Worm (Caenorhabditis elegans): ENCODE measurements around the gene B0034.4.

Gene B0034.4

ce11 chrII:5997257-5997656, 27.9 kb upstream of the B0034.4 start, which contains the start of gene ins-5:
ins-5 (plus strand) TSS chrII:5997557.
- TF ChIP-seq tlp-1 (tag; optimal IDR thresholded peaks at IDR 0.05) (no peak), nhr-71 (tag; optimal IDR thresholded peaks at IDR 0.05) (no peak), ceh-88 (GFP tag; IDR thresholded peaks at IDR 0.05) (no peak), fos-1 (tag; optimal IDR thresholded peaks at IDR 0.05) (no peak), fkh-8 (tag; optimal IDR thresholded peaks at IDR 0.05) (no peak), hlh-17 (GFP tag; optimal IDR thresholded peaks at IDR 0.05; ENCODE audit: borderline replicate concordance) (no peak), elt-3 (tag; optimal IDR thresholded peaks at IDR 0.05) (no peak), lin-13 (GFP tag; optimal IDR thresholded peaks at IDR 0.05) (no peak), Y116A8C.19 (tag; optimal IDR thresholded peaks at IDR 0.05; ENCODE audit: borderline replicate concordance) (no peak), unc-98 (GFP tag; IDR thresholded peaks at IDR 0.05) (no peak), unc-62 (GFP tag; optimal IDR thresholded peaks at IDR 0.05) (no peak), ceh-90 (tag; optimal IDR thresholded peaks at IDR 0.05) (no peak), tbx-2 (tag; optimal IDR thresholded peaks at IDR 0.05) (no peak), lsy-2 (tag; optimal IDR thresholded peaks at IDR 0.05) (no peak)

- TF ChIP-seq elt-3 (tag; optimal IDR thresholded peaks at IDR 0.05) (no peak), alr-1 (tag; optimal IDR thresholded peaks at IDR 0.05; ENCODE audit: borderline replicate concordance) (no peak), nhr-11 (tag; optimal IDR thresholded peaks at IDR 0.05) (no peak), pag-3 (tag; optimal IDR thresholded peaks at IDR 0.05; ENCODE audit: borderline replicate concordance, insufficient read depth) (no peak), hlh-17 (GFP tag; optimal IDR thresholded peaks at IDR 0.05; ENCODE audit: borderline replicate concordance) (no peak), egl-13 (tag; optimal IDR thresholded peaks at IDR 0.05) (no peak), irx-1 (tag; optimal IDR thresholded peaks at IDR 0.05) (no peak), fos-1 (tag; optimal IDR thresholded peaks at IDR 0.05) (no peak), hpl-2 (GFP tag; optimal IDR thresholded peaks at IDR 0.05) (no peak), fkh-10 (GFP tag; optimal IDR thresholded peaks at IDR 0.05) (no peak), skn-1 (tag; optimal IDR thresholded peaks at IDR 0.05) (no peak), nhr-84 (tag; optimal IDR thresholded peaks at IDR 0.05) (no peak), unc-98 (GFP tag; IDR thresholded peaks at IDR 0.05) (no peak), nhr-237 (tag; optimal IDR thresholded peaks at IDR 0.05) (no peak), fkh-8 (tag; optimal IDR thresholded peaks at IDR 0.05) (no peak), blmp-1 (tag; optimal IDR thresholded peaks at IDR 0.05) (no peak)
Measured at ce11 chrII:5996066-5996465, 26.7 kb upstream of the B0034.4 start, which contains the start of gene ins-4. ins-4 (plus strand) TSS chrII:5996366.

- TF ChIP-seq swsn-7 (tag; optimal IDR thresholded peaks at IDR 0.05) = no peak
- TF ChIP-seq mab-9 (GFP tag; IDR thresholded peaks at IDR 0.05) = no peak
- no peak for TF ChIP-seq C04F5.9 (tag; optimal IDR thresholded peaks at IDR 0.05)
- TF ChIP-seq unc-98 (GFP tag; IDR thresholded peaks at IDR 0.05) = no peak
- TF ChIP-seq aha-1 (tag; optimal IDR thresholded peaks at IDR 0.05) = no peak
- TF ChIP-seq pax-3 (tag; optimal IDR thresholded peaks at IDR 0.05) = peak; percentile 14
- no peak for TF ChIP-seq unc-130 (tag; optimal IDR thresholded peaks at IDR 0.05)
- TF ChIP-seq lsy-2 (tag; optimal IDR thresholded peaks at IDR 0.05) = no peak
- peak; percentile 38 for TF ChIP-seq nhr-71 (tag; optimal IDR thresholded peaks at IDR 0.05)
- TF ChIP-seq blmp-1 (tag; optimal IDR thresholded peaks at IDR 0.05) = no peak
- TF ChIP-seq ceh-90 (tag; optimal IDR thresholded peaks at IDR 0.05) = no peak
- TF ChIP-seq fkh-8 (tag; optimal IDR thresholded peaks at IDR 0.05) = peak; percentile 65
- no peak for TF ChIP-seq sup-37 (GFP tag; optimal IDR thresholded peaks at IDR 0.05)
- no peak for TF ChIP-seq sptf-1 (tag; optimal IDR thresholded peaks at IDR 0.05)
Measured at ce11 chrII:5990668-5991067, 21.3 kb upstream of the B0034.4 start, which contains the start of gene ins-3. ins-3 (minus strand) TSS chrII:5990768.

ce11 chrII:5988224-5988623, 18.9 kb upstream of the B0034.4 start, which contains the start of gene ins-2:
ins-2 (plus strand) TSS chrII:5988524.
- no peak for TF ChIP-seq mab-9 (GFP tag; IDR thresholded peaks at IDR 0.05)
- TF ChIP-seq efl-1 (optimal IDR thresholded peaks at IDR 0.05) = no peak
- no peak for TF ChIP-seq efl-1 (GFP tag; optimal IDR thresholded peaks at IDR 0.05 in 1 of 2)
- no peak for TF ChIP-seq sup-37 (GFP tag; optimal IDR thresholded peaks at IDR 0.05)
- TF ChIP-seq lin-15B (tag; optimal IDR thresholded peaks at IDR 0.05) = no peak
- TF ChIP-seq nhr-77 (tag; optimal IDR thresholded peaks at IDR 0.05) = no peak
- TF ChIP-seq elt-3 (tag; optimal IDR thresholded peaks at IDR 0.05) = no peak
- no peak for TF ChIP-seq nhr-19 (GFP tag; conservative IDR thresholded peaks at IDR 0.05)
- TF ChIP-seq mep-1 (tag; optimal IDR thresholded peaks at IDR 0.05) = no peak

Measured in whole organism, L1 larva.